Worm (Caenorhabditis elegans): Measurements from ENCODE around the gene arrd-19.

ce11 chrV:3333334-3333733 is 18.0 kb upstream of the arrd-19 start, which contains the start of gene C17B7.5:
- TF ChIP-seq hnd-1 (tag; optimal IDR thresholded peaks at IDR 0.05) (no peak), F13C5.2 (tag; optimal IDR thresholded peaks at IDR 0.05) (no peak), hmbx-1 (tag; optimal IDR thresholded peaks at IDR 0.05) (no peak), ama-1 (optimal IDR thresholded peaks at IDR 0.05) (no peak), scrt-1 (GFP tag; IDR thresholded peaks at IDR 0.05) (no peak)

Data from whole organism, early embryonic.